Fruit fly (Drosophila melanogaster) whole organism, prepupa: ENCODE measurements around the gene TTLL5.
A peak's percentile ranks its signal among the peaks of the same experiment; 100 is the strongest.

Experiments used
- Blimp-1 ChIP-seq: fragments of 200-800 bp; sonication (Bioruptor generic); optimal IDR thresholded peaks from 3 replicates; lab custom pipeline; 2017; ENCODE audit warnings: missing biosample characterization, missing genetic modification characterization, mild to moderate bottlenecking, moderate library complexity, missing genetic modification reagents
- CG10669 ChIP-seq: fragments of 200-800 bp; sonication (Bioruptor generic); optimal IDR thresholded peaks from 3 replicates; lab custom pipeline; 2018; ENCODE audit warnings: missing biosample characterization, mild to moderate bottlenecking, missing genetic modification characterization, moderate library complexity
- CG11294 ChIP-seq: fragments of 200-800 bp; sonication (Bioruptor generic); IDR thresholded peaks from 2 replicates; pipeline ENCODE4 v1.3.6; 2022; ENCODE audit warnings: missing biosample characterization, missing genetic modification characterization
- CG11762 ChIP-seq: fragments of 200-800 bp; sonication (Bioruptor generic); optimal IDR thresholded peaks from 3 replicates; lab custom pipeline; 2016; ENCODE audit warnings: missing biosample characterization, missing genetic modification characterization; ENCODE audit not compliant: insufficient read depth
- CG11902 ChIP-seq: fragments of 200-800 bp; sonication (Bioruptor generic); optimal IDR thresholded peaks from 3 replicates; lab custom pipeline; 2016; ENCODE audit warnings: missing biosample characterization, missing genetic modification characterization
- CG15336 ChIP-seq: fragments of 200-800 bp; sonication (Bioruptor generic); IDR thresholded peaks from 2 replicates; pipeline ENCODE4 v1.3.6; 2022; ENCODE audit warnings: missing biosample characterization, missing genetic modification characterization
- CG1621 ChIP-seq: fragments of 200-800 bp; sonication (Bioruptor generic); optimal IDR thresholded peaks from 3 replicates; lab custom pipeline; 2018; ENCODE audit warnings: missing biosample characterization, mild to moderate bottlenecking, missing genetic modification characterization
- CG16779 ChIP-seq: fragments of 200-800 bp; sonication (Bioruptor generic); optimal IDR thresholded peaks from 3 replicates; lab custom pipeline; 2017; ENCODE audit warnings: missing biosample characterization, mild to moderate bottlenecking, missing genetic modification characterization
- CG3032 ChIP-seq: fragments of 200-800 bp; optimal IDR thresholded peaks from 2 replicates; lab custom pipeline; 2019; ENCODE audit warnings: missing biosample characterization, mild to moderate bottlenecking, missing genetic modification characterization, moderate library complexity
- CG31627 ChIP-seq: fragments of 200-800 bp; sonication (Bioruptor generic); optimal IDR thresholded peaks from 3 replicates; lab custom pipeline; 2016; ENCODE audit warnings: missing biosample characterization, missing genetic modification characterization
- CG32006 ChIP-seq: fragments of 200-800 bp; sonication (Bioruptor generic); optimal IDR thresholded peaks from 3 replicates; lab custom pipeline; 2017; ENCODE audit warnings: missing biosample characterization, mild to moderate bottlenecking, missing genetic modification characterization
- CG34406 ChIP-seq: fragments of 200-800 bp; sonication (Bioruptor generic); optimal IDR thresholded peaks from 3 replicates; lab custom pipeline; 2016; ENCODE audit warnings: missing biosample characterization, missing genetic modification characterization
- CG3919 ChIP-seq: fragments of 200-800 bp; sonication (Bioruptor generic); optimal IDR thresholded peaks from 3 replicates; lab custom pipeline; 2016; ENCODE audit warnings: missing biosample characterization, missing genetic modification characterization
- CG4318 ChIP-seq: fragments of 200-800 bp; sonication (Bioruptor generic); optimal IDR thresholded peaks from 3 replicates; lab custom pipeline; 2017; ENCODE audit warnings: missing biosample characterization, mild to moderate bottlenecking, missing genetic modification characterization
- CG6808 ChIP-seq: fragments of 200-800 bp; sonication (Bioruptor generic); optimal IDR thresholded peaks from 3 replicates; lab custom pipeline; 2017; ENCODE audit warnings: missing biosample characterization, missing genetic modification characterization, mild to moderate bottlenecking, moderate library complexity, missing genetic modification reagents
- CG7368 ChIP-seq: fragments of 200-800 bp; sonication (Bioruptor generic); optimal IDR thresholded peaks from 3 replicates; lab custom pipeline; 2016; ENCODE audit warnings: missing biosample characterization, missing genetic modification characterization
- CG8319 ChIP-seq: fragments of 200-800 bp; sonication (Bioruptor generic); optimal IDR thresholded peaks from 3 replicates; lab custom pipeline; 2016; ENCODE audit warnings: missing biosample characterization, missing genetic modification characterization
- CG9139 ChIP-seq: fragments of 200-800 bp; sonication (Bioruptor generic); optimal IDR thresholded peaks from 3 replicates; lab custom pipeline; 2017; ENCODE audit warnings: missing biosample characterization, mild to moderate bottlenecking, missing genetic modification characterization
- Eip75B ChIP-seq: fragments of 200-800 bp; sonication (Bioruptor generic); optimal IDR thresholded peaks from 3 replicates; lab custom pipeline; 2016; ENCODE audit warnings: missing biosample characterization, missing genetic modification characterization
- Eip78C ChIP-seq: fragments of 200-800 bp; sonication (Bioruptor generic); peaks from one replicate; lab custom pipeline; 2016; ENCODE audit warnings: missing biosample characterization, missing genetic modification characterization
- Eip93F ChIP-seq: fragments of 200-800 bp; sonication (Bioruptor generic); optimal IDR thresholded peaks from 2 replicates; lab custom pipeline; 2016; ENCODE audit warnings: missing biosample characterization, mild to moderate bottlenecking, missing genetic modification characterization
- Ets21C ChIP-seq: fragments of 200-800 bp; sonication (Bioruptor generic); optimal IDR thresholded peaks from 3 replicates; lab custom pipeline; 2016; ENCODE audit warnings: missing biosample characterization, missing genetic modification characterization
- Ets96B ChIP-seq: fragments of 200-800 bp; optimal IDR thresholded peaks from 2 replicates; lab custom pipeline; 2019; ENCODE audit warnings: missing biosample characterization, mild to moderate bottlenecking, missing genetic modification characterization, moderate library complexity
- Hr39 ChIP-seq: fragments of 200-800 bp; sonication (Bioruptor generic); optimal IDR thresholded peaks from 2 replicates; lab custom pipeline; 2016; ENCODE audit warnings: missing biosample characterization, missing genetic modification characterization
- Hr4 ChIP-seq: fragments of 200-800 bp; sonication (Bioruptor generic); optimal IDR thresholded peaks from 3 replicates; lab custom pipeline; 2016; ENCODE audit warnings: missing biosample characterization, missing genetic modification characterization
- Lpt ChIP-seq: fragments of 200-800 bp; sonication (Bioruptor generic); optimal IDR thresholded peaks from 3 replicates; lab custom pipeline; 2016; ENCODE audit warnings: missing biosample characterization, missing genetic modification characterization
- Met ChIP-seq: fragments of 200-800 bp; sonication (Bioruptor generic); optimal IDR thresholded peaks from 3 replicates; lab custom pipeline; 2016; ENCODE audit warnings: missing biosample characterization, missing genetic modification characterization
- OdsH ChIP-seq: fragments of 200-800 bp; sonication (Bioruptor generic); optimal IDR thresholded peaks from 3 replicates; lab custom pipeline; 2016; ENCODE audit warnings: missing biosample characterization, missing genetic modification characterization
- Smox ChIP-seq: fragments of 200-800 bp; sonication (Bioruptor generic); optimal IDR thresholded peaks from 3 replicates; lab custom pipeline; 2016; ENCODE audit warnings: missing biosample characterization, missing genetic modification characterization
- Sox102F ChIP-seq: fragments of 200-800 bp; sonication (Bioruptor generic); optimal IDR thresholded peaks from 2 replicates; lab custom pipeline; 2016; ENCODE audit warnings: missing biosample characterization, mild to moderate bottlenecking, missing genetic modification characterization
- Sox14 ChIP-seq: fragments of 200-800 bp; sonication (Bioruptor generic); optimal IDR thresholded peaks from 3 replicates; lab custom pipeline; 2016; ENCODE audit warnings: missing biosample characterization, missing genetic modification characterization
- Sox15 ChIP-seq: fragments of 200-800 bp; sonication (Bioruptor generic); optimal IDR thresholded peaks from 3 replicates; lab custom pipeline; 2016; ENCODE audit warnings: missing biosample characterization, missing genetic modification characterization
- achi ChIP-seq: fragments of 200-800 bp; sonication (Bioruptor generic); optimal IDR thresholded peaks from 3 replicates; lab custom pipeline; 2016; ENCODE audit warnings: missing biosample characterization, missing genetic modification characterization
- acj6 ChIP-seq: fragments of 200-800 bp; sonication (Bioruptor generic); optimal IDR thresholded peaks from 3 replicates; lab custom pipeline; 2016; ENCODE audit warnings: missing biosample characterization, missing genetic modification characterization
- dac ChIP-seq: fragments of 200-800 bp; sonication (Bioruptor generic); optimal IDR thresholded peaks from 2 replicates; lab custom pipeline; 2017; ENCODE audit warnings: missing biosample characterization, mild to moderate bottlenecking, missing genetic modification characterization
- dsx ChIP-seq: fragments of 200-800 bp; optimal IDR thresholded peaks from 3 replicates; lab custom pipeline; 2019; ENCODE audit warnings: missing biosample characterization, mild to moderate bottlenecking, missing genetic modification characterization, moderate library complexity; ENCODE audit not compliant: poor library complexity, severe bottlenecking
- eg ChIP-seq: fragments of 200-800 bp; sonication (Bioruptor generic); IDR thresholded peaks from 3 replicates; pipeline ENCODE4 v1.3.6; 2022; ENCODE audit warnings: missing biosample characterization, missing genetic modification characterization
- esn ChIP-seq: fragments of 200-800 bp; sonication (Bioruptor generic); optimal IDR thresholded peaks from 2 replicates; lab custom pipeline; 2016; ENCODE audit warnings: missing biosample characterization, mild to moderate bottlenecking, missing genetic modification characterization, moderate library complexity
- fd59A ChIP-seq: fragments of 200-800 bp; sonication (Bioruptor generic); optimal IDR thresholded peaks from 2 replicates; lab custom pipeline; 2017; ENCODE audit warnings: missing biosample characterization, mild to moderate bottlenecking, missing genetic modification characterization, missing genetic modification reagents
- fd85E ChIP-seq: fragments of 200-800 bp; sonication (Bioruptor generic); optimal IDR thresholded peaks from 3 replicates; lab custom pipeline; 2016; ENCODE audit warnings: missing biosample characterization, missing genetic modification characterization
- fkh ChIP-seq: fragments of 200-800 bp; sonication (Bioruptor generic); optimal IDR thresholded peaks from 3 replicates; lab custom pipeline; 2017; ENCODE audit warnings: missing biosample characterization, mild to moderate bottlenecking, missing genetic modification characterization, moderate library complexity
- lz ChIP-seq: fragments of 200-800 bp; sonication (Bioruptor generic); optimal IDR thresholded peaks from 3 replicates; lab custom pipeline; 2016; ENCODE audit warnings: missing biosample characterization, missing genetic modification characterization
- net ChIP-seq: fragments of 200-800 bp; sonication (Bioruptor generic); optimal IDR thresholded peaks from 3 replicates; lab custom pipeline; 2016; ENCODE audit warnings: missing biosample characterization, missing genetic modification characterization
- pdm3 ChIP-seq: fragments of 200-800 bp; sonication (Bioruptor generic); optimal IDR thresholded peaks from 3 replicates; lab custom pipeline; 2016; ENCODE audit warnings: missing biosample characterization, missing genetic modification characterization
- topi ChIP-seq: fragments of 200-800 bp; sonication (Bioruptor generic); optimal IDR thresholded peaks from 3 replicates; lab custom pipeline; 2016; ENCODE audit warnings: missing biosample characterization, missing genetic modification characterization
- vri ChIP-seq: fragments of 200-800 bp; sonication (Bioruptor generic); optimal IDR thresholded peaks from 3 replicates; lab custom pipeline; 2016; ENCODE audit warnings: missing biosample characterization, mild to moderate bottlenecking, missing genetic modification characterization

The TTLL5 gene

dm6 chr3R:25074558-25074964 is 48.2 kb downstream of the TTLL5 start, which contains the start of the genes shams and CG11920:
Gene shams, minus strand, starts transcription at chr3R:25074607.
Gene CG11920, plus strand, starts transcription at chr3R:25074877.
- TF ChIP-seq fkh (GFP tag; lab: Kevin White, UChicago): peak; percentile 97
- TF ChIP-seq CG8319 (GFP tag; lab: Kevin White, UChicago): no peak
- TF ChIP-seq CG3919 (GFP tag; lab: Kevin White, UChicago): no peak
- TF ChIP-seq Sox14 (GFP tag; lab: Kevin White, UChicago): peak; percentile 27
- TF ChIP-seq lz: no peak
- peak; percentile 47 for TF ChIP-seq esn (GFP tag; lab: Kevin White, UChicago)
- TF ChIP-seq OdsH (GFP tag; lab: Kevin White, UChicago): peak; percentile 10
- TF ChIP-seq Eip78C (GFP tag; lab: Kevin White, UChicago): peak; percentile 82
- peak; percentile 3 for TF ChIP-seq acj6 (GFP tag; lab: Kevin White, UChicago)
- TF ChIP-seq CG9139 (GFP tag; lab: Kevin White, UChicago): no peak
- TF ChIP-seq achi (GFP tag; lab: Kevin White, UChicago): peak; percentile 1
- no peak for TF ChIP-seq CG15336
- no peak for TF ChIP-seq Sox102F
- TF ChIP-seq Met (GFP tag; lab: Kevin White, UChicago): no peak
- TF ChIP-seq Blimp-1 (GFP tag; lab: Kevin White, UChicago): no peak
- TF ChIP-seq CG3032 (tag; lab: Kevin White, UChicago): peak; percentile 13
- TF ChIP-seq CG4318: no peak
- no peak for TF ChIP-seq CG6808 (GFP tag; lab: Kevin White, UChicago)
- no peak for TF ChIP-seq Hr39
- TF ChIP-seq Eip93F: peak; percentile 53
- TF ChIP-seq Eip75B: peak; percentile 34
- no peak for TF ChIP-seq Ets21C
- peak; percentile 11 for TF ChIP-seq topi (GFP tag; lab: Kevin White, UChicago)
- no peak for TF ChIP-seq CG34406 (GFP tag; lab: Kevin White, UChicago)

dm6 chr3R:25070871-25071270 is 51.8 kb downstream of the TTLL5 start, which contains the start of gene CG11836:
Gene CG11836, plus strand, starts transcription at chr3R:25071126.
- peak; percentile 46 for TF ChIP-seq Blimp-1 (GFP tag; lab: Kevin White, UChicago)
- no peak for TF ChIP-seq CG16779 (tag; lab: Kevin White, UChicago)

dm6 chr3R:25069569-25069968 is 53.2 kb downstream of the TTLL5 start, which contains the start of the genes Stt3B and CG11839:
Gene Stt3B, minus strand, starts transcription at chr3R:25069637.
Gene CG11839, plus strand, starts transcription at chr3R:25069927.
- TF ChIP-seq CG11902 (GFP tag; lab: Kevin White, UChicago) (peak; percentile 32), Met (GFP tag; lab: Kevin White, UChicago) (no peak), pdm3 (GFP tag; lab: Kevin White, UChicago) (no peak), CG16779 (tag; lab: Kevin White, UChicago) (no peak), CG32006 (GFP tag; lab: Kevin White, UChicago) (no peak), topi (GFP tag; lab: Kevin White, UChicago) (no peak), CG11762 (GFP tag; lab: Kevin White, UChicago) (no peak), dac (GFP tag; lab: Kevin White, UChicago) (no peak), Sox102F (no peak), Eip93F (no peak), CG6808 (GFP tag; lab: Kevin White, UChicago) (no peak), vri (GFP tag; lab: Kevin White, UChicago) (no peak), dsx (GFP tag; lab: Kevin White, UChicago) (no peak), CG11294 (GFP tag; lab: Robert Waterston, UW) (no peak), eg (GFP tag; lab: Robert Waterston, UW) (no peak), Lpt (GFP tag; lab: Kevin White, UChicago) (no peak), Eip78C (GFP tag; lab: Kevin White, UChicago) (no peak), Blimp-1 (GFP tag; lab: Kevin White, UChicago) (no peak), esn (GFP tag; lab: Kevin White, UChicago) (peak; percentile 77), OdsH (GFP tag; lab: Kevin White, UChicago) (no peak), CG9139 (GFP tag; lab: Kevin White, UChicago) (no peak), CG10669 (GFP tag; lab: Kevin White, UChicago) (no peak), Ets21C (no peak), CG8319 (GFP tag; lab: Kevin White, UChicago) (no peak), Sox15 (GFP tag; lab: Kevin White, UChicago) (peak; percentile 42), fd59A (GFP tag; lab: Kevin White, UChicago) (no peak), net (GFP tag; lab: Kevin White, UChicago) (no peak), CG34406 (GFP tag; lab: Kevin White, UChicago) (no peak), fkh (GFP tag; lab: Kevin White, UChicago) (peak; percentile 64), CG4318 (no peak), Hr4 (GFP tag; lab: Kevin White, UChicago) (no peak), CG1621 (tag; lab: Kevin White, UChicago) (peak; percentile 73), fd85E (GFP tag; lab: Kevin White, UChicago) (no peak), CG7368 (GFP tag; lab: Kevin White, UChicago) (no peak), Smox (GFP tag; lab: Kevin White, UChicago) (no peak), Ets96B (tag; lab: Kevin White, UChicago) (no peak), CG31627 (peak; percentile 85), lz (peak; percentile 81)
